Worm (Caenorhabditis elegans): ENCODE results near the gene Y59C2A.2.
"Not testable (repeated sequence)": the region's sequence is repeated elsewhere in the genome, so short reads cannot be mapped to it uniquely, and the experiment has no call there.

The Y59C2A.2 gene

ce11 chrII:2168374-2168773 lies 35.6 kb downstream of the Y59C2A.2 start, which contains the start of gene fbxb-38:
fbxb-38 (minus strand) TSS chrII:2168763.
- TF ChIP-seq tbx-37 (GFP tag; conservative IDR thresholded peaks at IDR 0.05): no peak
- no peak for TF ChIP-seq ceh-13 (GFP tag; optimal IDR thresholded peaks at IDR 0.05)

DNA sequence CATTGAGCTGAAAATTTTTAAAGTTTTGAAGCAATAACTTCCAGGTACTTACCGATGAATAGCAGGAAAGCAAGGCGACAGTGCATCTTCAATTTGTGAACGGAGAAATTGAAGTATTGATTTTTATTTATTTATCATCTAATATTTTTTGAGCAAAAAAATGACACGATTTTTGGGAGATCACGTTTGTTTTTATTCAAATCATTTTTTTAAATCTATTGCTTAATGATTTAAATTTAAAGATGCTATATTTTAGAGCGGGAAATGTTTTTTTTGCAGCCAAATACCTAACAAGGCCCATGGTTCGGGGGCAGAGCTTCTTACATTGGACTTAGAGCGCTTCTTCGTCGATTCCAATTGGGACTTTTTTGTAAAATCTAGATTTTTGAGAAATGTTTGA lies 37.6 kb downstream of the Y59C2A.2 start, which contains the start of gene C33C12.4:
Gene C33C12.4 (minus strand): TSS at position 101 of the 400 bp plus-strand sequence.
- TF ChIP-seq ama-1 (optimal IDR thresholded peaks at IDR 0.05): no peak
- no peak for TF ChIP-seq aly-1 (tag; optimal IDR thresholded peaks at IDR 0.05)
- TF ChIP-seq pes-1 (GFP tag; IDR thresholded peaks at IDR 0.05): no peak
- TF ChIP-seq hmbx-1 (tag; optimal IDR thresholded peaks at IDR 0.05): no peak
- no peak for TF ChIP-seq tbx-11 (GFP tag; IDR thresholded peaks at IDR 0.05)
- TF ChIP-seq scrt-1 (GFP tag; IDR thresholded peaks at IDR 0.05): no peak
- TF ChIP-seq hmg-4 (GFP tag; optimal IDR thresholded peaks at IDR 0.05): no peak
- TF ChIP-seq ceh-13 (GFP tag; optimal IDR thresholded peaks at IDR 0.05): no peak
- no peak for TF ChIP-seq B0310.2 (tag; optimal IDR thresholded peaks at IDR 0.05)
- TF ChIP-seq flt-1 (GFP tag; IDR thresholded peaks at IDR 0.05): no peak
- no peak for TF ChIP-seq sea-1 (GFP tag; conservative IDR thresholded peaks at IDR 0.05)
- TF ChIP-seq F13C5.2 (tag; optimal IDR thresholded peaks at IDR 0.05): no peak
- TF ChIP-seq hnd-1 (tag; optimal IDR thresholded peaks at IDR 0.05): no peak
- TF ChIP-seq ets-7 (tag; optimal IDR thresholded peaks at IDR 0.05): no peak
- TF ChIP-seq ceh-36 (tag; optimal IDR thresholded peaks at IDR 0.05): no peak
- no peak for TF ChIP-seq tra-4 (tag; optimal IDR thresholded peaks at IDR 0.05)

DNA sequence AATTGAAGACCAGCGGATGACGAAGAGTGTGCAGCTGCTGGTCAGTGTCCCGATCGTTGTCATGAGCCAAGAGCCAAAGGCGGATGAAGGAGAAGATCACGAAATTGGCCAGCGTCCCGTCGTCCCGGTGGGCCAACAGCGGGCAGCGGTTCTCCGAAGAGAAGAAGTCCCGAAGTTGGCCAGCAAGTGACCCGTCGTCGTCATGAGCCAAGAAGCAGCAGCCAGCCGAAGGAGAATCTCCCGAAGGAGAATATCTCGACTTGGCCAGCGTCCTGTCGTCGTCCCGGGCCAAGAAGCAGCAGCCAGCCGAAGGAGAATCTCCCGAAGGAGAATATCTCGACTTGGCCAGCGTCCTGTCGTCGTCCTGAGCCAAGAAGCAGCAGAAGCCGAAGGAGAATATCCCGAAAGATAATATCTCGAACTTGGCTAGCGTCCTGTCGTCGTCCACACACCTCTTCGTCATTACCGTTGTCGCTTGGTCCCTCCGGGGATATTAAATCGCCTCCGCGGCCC lies 40.5 kb downstream of the Y59C2A.2 start, which contains the start of gene C33C12.11:
Gene C33C12.11 (minus strand): TSS at position 463 of the 513 bp plus-strand sequence.
- TF ChIP-seq ets-7 (tag; optimal IDR thresholded peaks at IDR 0.05); hmbx-1 (tag; optimal IDR thresholded peaks at IDR 0.05); pes-1 (GFP tag; IDR thresholded peaks at IDR 0.05): not testable (repeated sequence)

ce11 chrII:2153708-2154107 lies 50.2 kb downstream of the Y59C2A.2 start, which contains the start of gene math-18:
math-18 (plus strand) TSS chrII:2154008.
- TF ChIP-seq aly-1 (tag; optimal IDR thresholded peaks at IDR 0.05); tbx-37 (GFP tag; conservative IDR thresholded peaks at IDR 0.05); ceh-36 (tag; optimal IDR thresholded peaks at IDR 0.05): not testable (repeated sequence)

DNA sequence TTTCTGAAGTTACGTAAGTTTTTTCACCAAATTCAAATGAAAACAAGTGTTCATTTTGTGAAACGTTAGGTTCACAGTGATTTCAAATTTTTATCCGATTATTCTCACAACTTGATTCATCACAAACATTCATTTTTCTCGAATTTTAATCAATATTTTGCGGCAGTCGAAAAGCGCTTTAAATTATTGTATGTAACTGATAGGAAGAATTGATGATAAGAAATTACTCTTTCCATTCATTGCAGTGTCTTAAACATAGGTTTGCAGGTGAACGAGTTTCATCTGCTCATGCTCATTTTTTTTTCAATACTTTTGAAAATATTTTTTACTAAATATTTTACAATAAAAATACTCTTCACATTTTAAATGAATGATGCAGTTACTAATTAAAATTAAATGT lies 51.5 kb downstream of the Y59C2A.2 start:
- TF ChIP-seq flt-1 (GFP tag; IDR thresholded peaks at IDR 0.05) (no peak), ceh-13 (GFP tag; optimal IDR thresholded peaks at IDR 0.05) (no peak), hnd-1 (tag; optimal IDR thresholded peaks at IDR 0.05) (no peak)

- TF ChIP-seq ceh-36 (tag; optimal IDR thresholded peaks at IDR 0.05) (no peak), hnd-1 (tag; optimal IDR thresholded peaks at IDR 0.05) (no peak), ets-7 (tag; optimal IDR thresholded peaks at IDR 0.05) (no peak), tbx-37 (GFP tag; conservative IDR thresholded peaks at IDR 0.05) (no peak), scrt-1 (GFP tag; IDR thresholded peaks at IDR 0.05) (no peak), F13C5.2 (tag; optimal IDR thresholded peaks at IDR 0.05) (no peak), hmg-4 (GFP tag; optimal IDR thresholded peaks at IDR 0.05) (no peak), tbx-11 (GFP tag; IDR thresholded peaks at IDR 0.05) (no peak), ama-1 (optimal IDR thresholded peaks at IDR 0.05) (no peak), aly-1 (tag; optimal IDR thresholded peaks at IDR 0.05) (no peak), pes-1 (GFP tag; IDR thresholded peaks at IDR 0.05) (no peak), flt-1 (GFP tag; IDR thresholded peaks at IDR 0.05) (no peak), sea-1 (GFP tag; conservative IDR thresholded peaks at IDR 0.05) (no peak), hmbx-1 (tag; optimal IDR thresholded peaks at IDR 0.05) (no peak), ceh-13 (GFP tag; optimal IDR thresholded peaks at IDR 0.05) (no peak), B0310.2 (tag; optimal IDR thresholded peaks at IDR 0.05) (no peak)
Measured at ce11 chrII:2150485-2150985, 53.4 kb downstream of the Y59C2A.2 start, which contains the start of the genes C40A11.7 and C40A11.8. C40A11.7 (minus strand) TSS chrII:2150585. C40A11.8 (minus strand) TSS chrII:2150935.

- TF ChIP-seq pes-1 (GFP tag; IDR thresholded peaks at IDR 0.05) (no peak), B0310.2 (tag; optimal IDR thresholded peaks at IDR 0.05) (no peak), sea-1 (GFP tag; conservative IDR thresholded peaks at IDR 0.05) (no peak), ets-7 (tag; optimal IDR thresholded peaks at IDR 0.05) (no peak), hnd-1 (tag; optimal IDR thresholded peaks at IDR 0.05) (no peak), tbx-11 (GFP tag; IDR thresholded peaks at IDR 0.05) (no peak), flt-1 (GFP tag; IDR thresholded peaks at IDR 0.05) (no peak), hmg-4 (GFP tag; optimal IDR thresholded peaks at IDR 0.05) (no peak), ama-1 (optimal IDR thresholded peaks at IDR 0.05) (no peak), scrt-1 (GFP tag; IDR thresholded peaks at IDR 0.05) (no peak)
Measured at ce11 chrII:2146900-2147375, 57.0 kb downstream of the Y59C2A.2 start, which contains the start of gene C40A11.2. C40A11.2 (plus strand) TSS chrII:2146950.

DNA sequence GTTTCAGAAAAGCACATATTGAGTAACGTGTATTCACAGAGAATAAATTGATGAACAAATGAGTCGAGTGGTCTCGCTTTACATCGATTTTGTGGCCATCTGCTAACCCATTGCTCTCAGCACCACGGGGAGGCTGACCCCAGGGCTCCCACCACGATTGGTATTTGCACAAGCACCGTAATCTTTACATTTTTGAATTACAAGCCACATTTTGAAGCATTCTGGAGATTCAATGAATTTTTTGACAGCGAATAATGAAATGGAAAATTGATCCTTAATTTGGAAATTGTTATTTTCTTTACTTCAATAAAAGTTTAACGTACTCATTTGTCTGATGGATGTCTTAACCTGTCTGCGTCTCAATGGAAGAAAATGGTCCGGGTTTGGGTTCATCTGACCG lies 58.4 kb downstream of the Y59C2A.2 start, which contains the start of gene C40A11.6:
Gene C40A11.6 (minus strand): TSS at position 101 of the 400 bp plus-strand sequence.
- TF ChIP-seq aly-1 (tag; optimal IDR thresholded peaks at IDR 0.05): no peak
- TF ChIP-seq F13C5.2 (tag; optimal IDR thresholded peaks at IDR 0.05): no peak
- no peak for TF ChIP-seq flt-1 (GFP tag; IDR thresholded peaks at IDR 0.05)
- TF ChIP-seq pes-1 (GFP tag; IDR thresholded peaks at IDR 0.05): no peak
- no peak for TF ChIP-seq hmbx-1 (tag; optimal IDR thresholded peaks at IDR 0.05)
- no peak for TF ChIP-seq scrt-1 (GFP tag; IDR thresholded peaks at IDR 0.05)
- no peak for TF ChIP-seq hnd-1 (tag; optimal IDR thresholded peaks at IDR 0.05)
- no peak for TF ChIP-seq tra-4 (tag; optimal IDR thresholded peaks at IDR 0.05)
- no peak for TF ChIP-seq tbx-37 (GFP tag; conservative IDR thresholded peaks at IDR 0.05)
- no peak for TF ChIP-seq B0310.2 (tag; optimal IDR thresholded peaks at IDR 0.05)
- TF ChIP-seq tbx-11 (GFP tag; IDR thresholded peaks at IDR 0.05): no peak
- no peak for TF ChIP-seq sea-1 (GFP tag; conservative IDR thresholded peaks at IDR 0.05)
- TF ChIP-seq ceh-36 (tag; optimal IDR thresholded peaks at IDR 0.05): no peak
- TF ChIP-seq ama-1 (optimal IDR thresholded peaks at IDR 0.05): no peak
